Fruit fly (Drosophila melanogaster) Kc167 (cell line): ENCODE results near the gene CG31388.

Experiments used
- Myc ChIP-seq: fragments of >200 bp; optimal IDR thresholded peaks from 2 replicates; lab custom pipeline; 2017; ENCODE audit warnings: missing external identifiers
- Sin3A ChIP-seq: fragments of >200 bp; optimal IDR thresholded peaks from 2 replicates; lab custom pipeline; 2018; ENCODE audit warnings: missing external identifiers
- h ChIP-seq: fragments of >200 bp; optimal IDR thresholded peaks from 3 replicates; lab custom pipeline; 2018; ENCODE audit warnings: missing external identifiers
- insv ChIP-seq: fragments of >200 bp; optimal IDR thresholded peaks from 3 replicates; lab custom pipeline; 2018; ENCODE audit warnings: missing external identifiers
- psq ChIP-seq: fragments of >200 bp; optimal IDR thresholded peaks from 2 replicates; lab custom pipeline; 2017; ENCODE audit warnings: missing external identifiers
- ttk ChIP-seq: sonication (Bioruptor generic); optimal IDR thresholded peaks from 2 replicates; lab custom pipeline; 2017; ENCODE audit warnings: missing external identifiers

Gene CG31388

DNA sequence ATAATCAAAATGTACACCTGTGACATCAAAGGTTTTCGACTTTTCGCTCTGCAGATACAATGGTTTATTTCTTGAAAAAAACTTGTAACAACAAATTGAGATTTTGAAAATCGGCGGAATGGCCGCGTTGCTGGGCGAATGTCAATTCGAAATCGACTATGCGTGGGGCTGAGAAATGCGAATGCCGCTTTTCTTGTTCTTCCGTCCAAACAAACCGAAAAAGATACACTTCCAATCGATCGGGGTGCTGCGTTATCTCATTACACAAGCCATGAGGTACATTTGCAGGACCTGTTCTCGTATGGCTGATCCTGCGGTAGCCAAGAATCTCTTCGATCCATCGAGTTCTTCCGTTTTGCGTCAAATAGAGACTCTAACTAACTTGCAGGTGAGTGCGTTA is at the start of gene CG31388:
CG31388 (plus strand) TSS at position 218 of the 400 bp plus-strand sequence.
- TF ChIP-seq Myc (lab: Kevin White, UChicago) (no peak), psq (no peak), ttk (no peak), Sin3A (no peak), h (lab: Kevin White, UChicago) (no peak), insv (lab: Kevin White, UChicago) (no peak)

DNA sequence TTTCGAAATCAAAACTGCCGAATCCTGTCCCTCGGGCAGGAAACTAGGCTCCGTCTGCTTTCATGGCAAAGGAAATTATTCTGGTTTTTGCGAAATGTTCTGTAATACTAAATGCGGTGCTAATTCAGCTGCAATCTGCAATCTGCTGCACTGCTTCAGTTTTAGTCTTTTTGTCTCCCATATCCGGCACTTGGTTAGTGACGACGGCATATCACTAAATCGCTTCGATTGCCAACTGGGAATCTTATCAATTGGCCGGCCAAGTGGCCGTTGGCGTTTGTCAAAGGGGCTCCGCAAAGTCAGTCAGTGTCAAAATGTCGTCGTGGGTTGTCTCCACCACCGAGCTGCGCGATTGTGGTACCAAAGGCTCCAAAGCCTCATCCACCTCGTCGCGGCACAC is 41.8 kb upstream of the CG31388 start, which contains the start of gene CG18577:
CG18577 (plus strand) TSS at position 301 of the 400 bp plus-strand sequence.
- TF ChIP-seq psq (no peak), insv (lab: Kevin White, UChicago) (no peak)

DNA sequence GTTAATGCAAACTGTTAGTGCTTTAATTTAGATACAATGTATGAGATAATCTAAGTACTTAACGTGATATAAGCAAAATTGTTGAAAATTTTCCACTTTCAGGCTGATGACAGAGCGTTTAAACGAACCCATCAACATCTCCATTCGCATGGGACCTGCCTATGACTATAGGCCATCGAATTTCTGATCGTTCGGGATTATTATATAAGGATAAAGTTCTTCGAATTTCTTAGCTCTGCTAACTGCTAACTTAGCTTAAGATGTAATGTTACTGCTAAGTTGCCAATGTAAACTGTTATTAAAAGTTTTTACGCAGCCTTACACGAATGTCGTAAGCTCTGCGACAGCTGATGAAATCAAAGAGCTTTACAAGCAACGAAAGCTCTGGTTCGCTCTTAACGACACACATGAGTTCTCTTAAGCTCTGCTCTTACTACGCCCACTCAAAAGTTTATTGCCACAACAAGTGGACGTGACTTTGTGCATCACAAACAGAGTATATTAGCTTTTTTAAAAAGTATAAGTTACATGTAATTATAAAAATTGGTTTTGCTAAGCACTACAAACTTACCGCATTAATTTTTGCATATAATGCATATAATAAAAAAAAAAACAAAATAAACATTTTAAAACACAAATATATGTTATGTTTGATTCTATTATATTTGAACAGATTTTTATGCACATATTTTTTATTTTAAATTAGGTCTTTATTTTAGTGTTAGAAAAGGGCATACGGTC is 40.8 kb upstream of the CG31388 start:
- TF ChIP-seq ttk = no peak
- TF ChIP-seq insv (lab: Kevin White, UChicago) = no peak
- no peak for TF ChIP-seq psq
- TF ChIP-seq Myc (lab: Kevin White, UChicago) = no peak
- no peak for TF ChIP-seq h (lab: Kevin White, UChicago)
- no peak for TF ChIP-seq Sin3A

DNA sequence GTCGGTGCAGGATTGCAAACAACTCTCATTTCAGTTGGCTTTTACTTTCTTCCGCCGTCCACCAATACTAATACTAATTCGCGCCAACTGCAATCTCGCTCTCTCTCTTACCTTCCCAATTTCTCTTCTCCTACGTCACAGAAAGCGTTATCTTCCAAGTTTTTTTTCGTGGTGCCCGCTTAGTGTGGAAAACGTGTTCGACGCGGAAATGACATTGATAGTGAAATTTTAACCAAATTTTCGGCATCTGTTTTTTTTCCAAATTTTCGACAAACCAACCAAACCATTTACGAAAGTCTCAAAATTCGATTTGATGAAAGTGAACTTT is 40.3 kb upstream of the CG31388 start, which contains the start of gene cu:
cu (plus strand) TSS at position 204 of the 328 bp plus-strand sequence.
- TF ChIP-seq insv (lab: Kevin White, UChicago) (no peak), psq (no peak), ttk (no peak), h (lab: Kevin White, UChicago) (no peak), Myc (lab: Kevin White, UChicago) (no peak), Sin3A (no peak)

DNA sequence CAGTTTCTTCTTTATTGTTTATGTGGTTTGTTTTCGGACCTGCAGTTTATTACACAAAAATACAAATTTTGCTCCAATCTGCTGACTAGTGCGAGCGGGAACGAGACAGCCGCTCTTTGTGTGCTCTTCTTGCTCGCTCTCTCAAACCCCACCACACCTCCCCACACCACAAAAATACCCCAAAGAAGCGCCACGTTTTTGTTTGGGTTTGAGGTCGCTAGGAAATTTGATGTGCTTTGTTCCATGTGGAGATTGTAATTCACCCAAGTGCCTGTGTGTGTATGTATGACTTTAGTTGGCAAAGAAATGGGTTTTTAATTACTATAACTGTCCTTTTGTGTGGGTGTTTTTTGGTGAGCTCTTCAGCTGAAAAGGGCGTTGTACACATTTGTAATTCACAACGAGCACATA is 39.5 kb upstream of the CG31388 start:
- no peak for TF ChIP-seq Myc (lab: Kevin White, UChicago)
- no peak for TF ChIP-seq h (lab: Kevin White, UChicago)
- TF ChIP-seq insv (lab: Kevin White, UChicago) = no peak
- no peak for TF ChIP-seq ttk
- no peak for TF ChIP-seq psq
- no peak for TF ChIP-seq Sin3A

DNA sequence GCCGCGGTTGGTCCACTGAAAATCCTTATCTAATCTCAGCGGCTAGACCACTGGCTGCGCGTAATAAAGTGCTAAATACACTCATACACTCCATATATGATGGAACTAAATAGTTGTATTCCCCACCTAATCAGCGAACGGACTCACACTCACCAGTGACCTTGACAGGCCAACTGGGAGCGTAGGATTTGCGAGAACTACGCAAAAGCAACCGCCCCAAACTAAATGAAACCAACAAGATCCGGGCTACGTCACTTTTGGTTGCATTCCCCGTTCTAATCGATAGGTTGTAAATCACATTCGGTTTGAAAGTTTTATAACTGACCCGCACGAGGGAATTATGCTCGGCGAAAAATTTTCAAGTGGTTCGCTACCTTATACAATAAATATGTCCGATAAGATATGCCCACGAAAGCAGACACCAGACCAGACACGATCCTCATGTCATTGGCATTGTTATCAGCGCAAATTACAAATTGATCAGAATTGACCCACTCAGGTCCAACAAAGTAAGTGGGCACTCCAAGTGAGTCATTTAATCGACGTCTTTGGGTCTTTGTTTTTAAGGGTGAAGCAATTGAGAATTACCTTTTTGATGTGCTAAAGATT is 38.3 kb upstream of the CG31388 start:
- TF ChIP-seq insv (lab: Kevin White, UChicago) (no peak), h (lab: Kevin White, UChicago) (no peak), Sin3A (no peak), psq (no peak), Myc (lab: Kevin White, UChicago) (no peak), ttk (no peak)

DNA sequence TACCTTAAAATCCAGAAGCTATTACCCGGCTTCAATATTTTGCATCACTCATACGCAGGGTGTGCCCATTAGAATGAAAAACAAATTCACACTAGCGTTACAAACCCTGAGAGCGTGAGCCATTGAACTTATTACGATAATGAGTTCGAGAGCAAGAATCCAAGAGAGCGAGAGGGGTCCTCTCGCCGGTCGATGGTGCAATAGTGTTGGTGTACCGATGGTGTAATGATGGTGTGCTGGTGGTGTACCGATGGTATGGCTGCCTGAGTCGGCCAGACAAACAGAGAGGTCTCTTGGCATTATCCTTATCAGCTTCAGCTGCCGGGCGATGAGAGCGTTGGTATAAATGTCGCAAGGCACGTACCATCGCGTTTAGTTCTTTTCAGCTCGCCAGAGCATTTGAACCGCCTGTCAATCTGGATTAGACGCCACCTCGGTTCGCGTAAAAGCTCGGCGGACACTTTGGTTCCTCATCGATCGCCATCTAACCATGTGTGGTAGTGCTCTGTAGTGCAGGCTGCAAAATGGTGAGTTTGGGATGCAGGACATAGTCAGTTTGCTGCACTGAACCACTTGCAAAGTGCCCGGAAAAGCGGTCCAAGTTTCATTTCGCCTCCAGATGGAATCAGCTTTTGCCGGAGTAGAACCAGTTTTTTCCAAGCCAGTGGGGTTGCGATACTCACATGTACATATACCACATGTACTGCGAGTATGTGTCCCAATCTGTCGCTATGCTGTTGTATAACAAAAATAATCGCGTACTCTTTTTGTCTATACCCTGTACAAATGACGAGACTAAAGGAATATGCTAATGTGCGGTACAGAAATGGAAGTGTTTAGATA is 37.4 kb upstream of the CG31388 start:
- TF ChIP-seq insv (lab: Kevin White, UChicago) = no peak
- no peak for TF ChIP-seq ttk
- TF ChIP-seq Sin3A = no peak
- TF ChIP-seq Myc (lab: Kevin White, UChicago) = no peak
- TF ChIP-seq h (lab: Kevin White, UChicago) = no peak
- TF ChIP-seq psq = no peak

DNA sequence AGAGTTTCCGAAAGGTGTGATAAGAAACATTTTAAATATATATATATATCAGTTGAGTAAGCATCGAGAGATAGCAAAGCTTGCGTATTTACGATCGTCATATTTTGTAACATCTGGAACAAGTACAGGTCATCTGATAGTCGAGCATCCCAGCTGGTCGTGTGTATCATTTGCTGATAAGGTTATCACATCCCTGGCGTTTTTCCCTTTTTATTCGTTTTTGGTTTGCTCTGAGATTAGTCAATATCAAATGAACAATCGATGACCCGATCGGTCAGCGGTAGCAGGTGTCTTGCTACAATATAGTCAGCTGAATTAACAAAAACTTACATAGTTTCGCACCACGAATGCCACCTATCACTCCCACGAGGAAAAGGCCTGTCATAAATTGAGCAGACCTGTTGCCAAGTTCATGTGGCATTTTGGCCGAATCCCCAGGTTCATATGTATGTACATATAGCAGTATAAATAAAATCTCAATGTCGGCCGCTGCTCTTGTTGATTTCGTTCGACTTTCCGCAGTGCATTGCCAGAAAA is 36.7 kb upstream of the CG31388 start:
- TF ChIP-seq Sin3A (no peak), insv (lab: Kevin White, UChicago) (no peak), psq (no peak)

DNA sequence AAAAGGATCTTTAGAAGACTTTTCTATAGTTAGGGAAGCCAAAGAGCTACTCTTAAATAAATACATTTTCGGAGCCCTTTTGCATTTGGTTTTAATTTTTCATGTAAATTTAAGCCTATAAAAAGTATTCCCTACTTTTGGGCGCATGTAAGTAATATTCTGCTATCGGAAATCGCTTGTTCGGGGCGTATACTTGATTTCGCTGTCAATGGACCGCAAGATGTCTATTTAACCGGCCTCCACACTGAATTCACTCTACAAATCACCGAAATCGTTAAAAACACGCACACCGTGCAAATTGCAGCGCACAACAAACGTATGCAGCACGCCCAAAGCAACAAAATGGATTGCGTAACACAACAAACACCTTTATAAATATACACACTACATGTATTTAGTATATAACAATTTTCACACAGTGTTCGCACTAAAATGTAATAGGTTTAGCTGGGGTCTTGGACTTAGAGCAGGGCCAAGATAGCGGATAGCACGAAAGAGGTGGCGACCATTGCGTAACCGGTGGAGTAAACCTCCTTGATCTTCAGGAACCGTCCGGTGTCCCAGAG is 28.8 kb upstream of the CG31388 start:
- no peak for TF ChIP-seq h (lab: Kevin White, UChicago)

DNA sequence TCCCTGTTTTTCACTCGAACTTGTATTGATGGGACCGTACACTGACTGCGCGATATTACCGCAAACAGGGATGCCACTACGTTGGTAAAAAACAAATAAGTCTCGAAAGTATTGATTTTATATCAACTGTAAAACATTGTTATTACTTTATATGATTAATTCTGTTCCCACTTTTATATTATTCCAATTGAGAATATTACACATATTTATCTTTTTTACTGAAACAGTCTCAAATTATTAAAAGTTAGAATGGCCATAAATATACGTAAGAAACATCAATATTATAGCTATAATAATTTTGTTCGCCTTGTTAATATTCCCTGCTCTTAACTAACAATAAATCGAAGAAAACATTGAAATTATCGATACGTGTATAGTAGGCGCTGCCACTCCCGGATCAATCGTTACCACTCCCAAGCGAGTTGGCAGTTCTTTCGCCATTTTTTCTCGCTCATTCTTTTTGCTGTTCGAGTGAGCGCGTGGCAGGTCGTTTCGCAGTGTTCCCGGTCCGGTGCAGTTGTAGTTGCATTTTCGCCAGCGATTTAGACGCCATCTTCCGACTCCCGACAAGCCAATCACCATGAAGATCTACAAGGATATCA is 27.7 kb upstream of the CG31388 start, which contains the start of the genes SdhC and Tctp:
SdhC (minus strand) TSS at position 49 of the 602 bp plus-strand sequence.
Tctp (plus strand) TSS at position 447 of the 602 bp plus-strand sequence.
- no peak for TF ChIP-seq insv (lab: Kevin White, UChicago)
- no peak for TF ChIP-seq Myc (lab: Kevin White, UChicago)
- TF ChIP-seq ttk = no peak
- TF ChIP-seq Sin3A = no peak

DNA sequence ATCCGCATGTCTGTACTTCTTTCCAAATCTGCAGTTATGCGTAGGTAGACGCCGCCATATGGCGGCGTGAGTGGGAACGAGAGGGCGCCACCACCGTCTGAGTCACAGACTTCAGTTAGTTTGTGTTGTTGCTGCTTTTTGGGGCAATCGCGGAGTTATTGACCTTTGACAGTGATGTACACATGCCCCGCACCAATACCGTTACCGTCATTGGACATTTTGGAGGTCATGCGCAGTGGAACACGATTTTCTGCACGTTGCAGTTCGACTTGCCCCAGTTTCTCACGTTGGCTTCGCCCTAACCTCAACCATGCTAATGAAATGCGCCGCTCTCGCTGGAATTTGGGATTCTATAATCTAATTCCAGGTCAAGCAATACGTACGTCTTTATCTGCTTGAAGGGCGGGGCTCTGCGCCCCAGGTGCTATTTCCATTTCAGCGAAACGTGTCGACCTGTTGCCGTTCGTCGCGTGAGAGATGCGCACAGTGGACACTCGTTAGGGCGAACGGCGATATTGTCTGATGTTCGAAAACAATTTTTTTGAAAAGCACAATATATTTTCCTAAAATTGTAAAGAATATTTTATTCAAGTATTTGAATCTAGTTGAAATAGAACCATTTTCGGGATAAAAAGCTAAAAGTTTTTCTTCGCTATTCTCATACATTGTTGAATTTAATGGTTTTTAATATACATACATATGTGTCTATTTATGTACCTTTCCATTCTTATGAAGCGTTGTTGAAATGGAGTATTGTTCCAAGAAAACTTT is 26.1 kb upstream of the CG31388 start:
- TF ChIP-seq Sin3A (no peak), psq (no peak), ttk (no peak), h (lab: Kevin White, UChicago) (no peak), Myc (lab: Kevin White, UChicago) (no peak), insv (lab: Kevin White, UChicago) (no peak)
